Worm (Caenorhabditis elegans): ENCODE data around the gene F44E5.1.
A peak's percentile ranks its signal among the peaks of the same experiment; 100 is the strongest.

DNA sequence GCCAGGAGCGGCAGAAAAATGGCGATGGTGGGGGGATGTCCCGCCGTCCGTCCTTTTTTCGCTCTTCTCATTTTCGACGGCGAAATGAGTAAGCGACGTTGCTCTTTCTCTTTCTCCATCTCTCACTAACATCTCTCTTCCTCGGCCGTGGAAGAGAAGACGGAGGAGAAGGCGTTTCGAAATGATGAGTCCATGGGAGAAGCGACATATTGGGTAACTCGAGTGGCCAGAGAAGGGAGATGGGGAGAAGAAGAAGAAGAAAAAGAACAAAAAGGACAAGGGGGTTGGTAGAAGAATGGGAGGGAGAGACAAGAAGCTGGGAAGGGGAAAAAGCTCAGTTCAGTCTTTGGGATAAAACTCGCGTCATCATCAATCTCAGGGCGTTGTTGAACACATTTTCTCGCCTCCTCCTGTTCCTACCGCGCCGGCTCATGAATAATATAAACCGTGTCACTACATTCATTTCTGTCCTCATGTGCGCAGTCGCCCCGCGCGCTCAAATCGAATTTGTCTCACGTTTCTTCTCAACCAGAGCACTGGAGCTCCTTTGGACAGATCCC is 22.7 kb downstream of the F44E5.1 start:
- TF ChIP-seq skn-1 (tag; optimal IDR thresholded peaks at IDR 0.05) (no peak), mep-1 (tag; optimal IDR thresholded peaks at IDR 0.05) (peak; percentile 64), zip-11 (GFP tag; IDR thresholded peaks at IDR 0.05) (no peak), mdt-29 (GFP tag; IDR thresholded peaks at IDR 0.05) (no peak), hlh-30 (tag; optimal IDR thresholded peaks at IDR 0.05; ENCODE audit: insufficient read depth) (no peak), duxl-1 (tag; optimal IDR thresholded peaks at IDR 0.05; ENCODE audit: poor library complexity) (no peak), nhr-48 (tag; optimal IDR thresholded peaks at IDR 0.05) (no peak), ZK546.5 (tag; optimal IDR thresholded peaks at IDR 0.05) (no peak), F26F4.8 (GFP tag; conservative IDR thresholded peaks at IDR 0.05) (no peak), Y5F2A.4 (GFP tag; optimal IDR thresholded peaks at IDR 0.05) (no peak), fos-1 (tag; optimal IDR thresholded peaks at IDR 0.05) (no peak), pqm-1 (tag; optimal IDR thresholded peaks at IDR 0.05) (no peak), lin-15B (tag; optimal IDR thresholded peaks at IDR 0.05) (no peak), dpl-1 (GFP tag; optimal IDR thresholded peaks at IDR 0.05) (no peak)
